Fruit fly (Drosophila melanogaster) S2 (cell line): ENCODE data around the gene CG10584.

ENCODE experiments used
- CG8478 ChIP-seq: fragments of >200 bp; optimal IDR thresholded peaks from 2 replicates; lab custom pipeline; 2018
- CTCF ChIP-seq, 2 experiments: fragments of >200 bp; optimal IDR thresholded peaks; 2 replicates each; lab custom pipeline; 2018

dm6 chr3L:21023795-21024194 is 7.4 kb downstream of the CG10584 start:
- TF ChIP-seq CG8478 (lab: Kevin White, UChicago) (no peak), CTCF (optimal IDR thresholded peaks at IDR 0.05; lab: Kevin White, UChicago) (no peak)
